Worm (Caenorhabditis elegans): ENCODE results near the gene alkb-7.

- TF ChIP-seq unc-62 (GFP tag; optimal IDR thresholded peaks at IDR 0.05) (no peak), sup-37 (GFP tag; optimal IDR thresholded peaks at IDR 0.05) (no peak), mdl-1 (tag; optimal IDR thresholded peaks at IDR 0.05) (no peak), mef-2 (tag; optimal IDR thresholded peaks at IDR 0.05) (no peak), skn-1 (tag; optimal IDR thresholded peaks at IDR 0.05) (no peak), ceh-82 (tag; optimal IDR thresholded peaks at IDR 0.05) (no peak), nhr-237 (tag; optimal IDR thresholded peaks at IDR 0.05) (no peak), nhr-47 (tag; optimal IDR thresholded peaks at IDR 0.05) (no peak), unc-130 (tag; optimal IDR thresholded peaks at IDR 0.05) (no peak), blmp-1 (tag; optimal IDR thresholded peaks at IDR 0.05) (no peak), elt-3 (tag; optimal IDR thresholded peaks at IDR 0.05) (no peak), lin-15B (tag; optimal IDR thresholded peaks at IDR 0.05) (no peak), aly-2 (tag; optimal IDR thresholded peaks at IDR 0.05) (no peak)
These were observed 30.5 kb upstream of the alkb-7 start, which contains the start of gene Y46G5A.22 for ce11 chrII:12818488-12818887.
